Worm (Caenorhabditis elegans) whole organism, L3 larva: ENCODE measurements around the gene ubc-20.

Source experiments
- aly-2 ChIP-seq: fragments of 150-350 bp; optimal IDR thresholded peaks from 2 replicates; lab custom pipeline; 2014; ENCODE audit warnings: missing biosample characterization, missing genetic modification characterization
- ama-1 ChIP-seq: fragments of 150-350 bp; optimal IDR thresholded peaks from 2 replicates; lab custom pipeline; 2018
- egl-5 ChIP-seq: fragments of 150-350 bp; optimal IDR thresholded peaks from 2 replicates; lab custom pipeline; 2017; ENCODE audit warnings: missing biosample characterization, missing genetic modification reagents, missing genetic modification characterization, inconsistent platforms
- fos-1 ChIP-seq: fragments of 150-350 bp; optimal IDR thresholded peaks from 2 replicates; lab custom pipeline; 2014; ENCODE audit warnings: missing biosample characterization, missing genetic modification characterization
- jun-1 ChIP-seq: fragments of 150-350 bp; optimal IDR thresholded peaks from 2 replicates; lab custom pipeline; 2014; ENCODE audit warnings: missing biosample characterization, missing genetic modification reagents, missing genetic modification characterization
- nhr-11 ChIP-seq: fragments of 150-350 bp; optimal IDR thresholded peaks from 2 replicates; lab custom pipeline; 2014; ENCODE audit warnings: missing biosample characterization, missing genetic modification characterization
- nhr-12 ChIP-seq: fragments of 150-350 bp; optimal IDR thresholded peaks from 2 replicates; lab custom pipeline; 2014; ENCODE audit warnings: missing biosample characterization, missing genetic modification characterization
- nhr-237 ChIP-seq: fragments of 150-350 bp; optimal IDR thresholded peaks from 2 replicates; lab custom pipeline; 2014; ENCODE audit warnings: missing biosample characterization, missing genetic modification characterization
- nhr-28 ChIP-seq: fragments of 150-350 bp; optimal IDR thresholded peaks from 2 replicates; lab custom pipeline; 2014; ENCODE audit warnings: missing biosample characterization, missing genetic modification characterization
- nhr-77 ChIP-seq: fragments of 150-350 bp; optimal IDR thresholded peaks from 2 replicates; lab custom pipeline; 2014; ENCODE audit warnings: missing biosample characterization, missing genetic modification characterization
- pha-4 ChIP-seq: fragments of 150-350 bp; optimal IDR thresholded peaks from 2 replicates; lab custom pipeline; 2014; ENCODE audit warnings: missing biosample characterization, missing genetic modification reagents, missing genetic modification characterization
- pqm-1 ChIP-seq: fragments of 150-350 bp; optimal IDR thresholded peaks from 2 replicates; lab custom pipeline; 2017; ENCODE audit warnings: missing biosample characterization, missing genetic modification characterization, inconsistent platforms
- skn-1 ChIP-seq: fragments of 150-350 bp; optimal IDR thresholded peaks from 2 replicates; lab custom pipeline; 2014; ENCODE audit warnings: missing biosample characterization, missing genetic modification characterization
- unc-39 ChIP-seq: sonication (generic microtip); optimal IDR thresholded peaks from 4 replicates; lab custom pipeline; 2017; ENCODE audit warnings: missing biosample characterization, missing genetic modification characterization

ce11 chrIII:173501-173900 is 15.1 kb upstream of the ubc-20 start, which contains the start of gene F40G9.19:
- TF ChIP-seq skn-1 (tag; lab: Kevin White, UChicago), result no peak
- no peak for TF ChIP-seq pqm-1 (tag; lab: Kevin White, UChicago)
- no peak for TF ChIP-seq nhr-11 (tag; lab: Kevin White, UChicago)
- no peak for TF ChIP-seq fos-1 (tag; lab: Kevin White, UChicago)
- TF ChIP-seq unc-39 (tag; lab: Kevin White, UChicago), result no peak
- TF ChIP-seq pha-4 (tag; lab: Kevin White, UChicago), result no peak
- TF ChIP-seq ama-1, result no peak
- no peak for TF ChIP-seq aly-2
- no peak for TF ChIP-seq egl-5
- no peak for TF ChIP-seq jun-1
- no peak for TF ChIP-seq nhr-237 (tag; lab: Kevin White, UChicago)
- TF ChIP-seq nhr-12 (tag; lab: Kevin White, UChicago), result no peak
- no peak for TF ChIP-seq nhr-28
- TF ChIP-seq nhr-77, result no peak
